Worm (Caenorhabditis elegans) whole organism, mixed stage, embryonic: ENCODE measurements around the gene pgl-2.

Experiments used
- M03D4.4 ChIP-seq: sonication (generic microtip); optimal IDR thresholded peaks from 2 replicates; lab custom pipeline; 2017; ENCODE audit warnings: mild to moderate bottlenecking, missing genetic modification characterization, missing compliant biosample characterization
- bed-3 ChIP-seq: fragments of 200-800 bp; sonication (Bioruptor generic); optimal IDR thresholded peaks from 3 replicates; lab custom pipeline; 2018; ENCODE audit warnings: mild to moderate bottlenecking, missing genetic modification characterization, moderate library complexity, missing compliant biosample characterization
- blmp-1 ChIP-seq: fragments of 150-350 bp; optimal IDR thresholded peaks from 2 replicates; lab custom pipeline; 2014; ENCODE audit warnings: missing biosample characterization, missing genetic modification characterization
- ceh-39 ChIP-seq: fragments of 150-350 bp; optimal IDR thresholded peaks from 2 replicates; lab custom pipeline; 2014; ENCODE audit warnings: missing biosample characterization, missing genetic modification characterization
- ceh-43 ChIP-seq: fragments of 200-800 bp; sonication (Bioruptor generic); optimal IDR thresholded peaks from 2 replicates; lab custom pipeline; 2018; ENCODE audit warnings: mild to moderate bottlenecking, missing genetic modification characterization, moderate library complexity, missing compliant biosample characterization
- ceh-83 ChIP-seq: fragments of 200-800 bp; sonication (Bioruptor generic); optimal IDR thresholded peaks from 2 replicates; lab custom pipeline; 2018; ENCODE audit warnings: mild to moderate bottlenecking, missing genetic modification characterization, missing compliant biosample characterization
- ces-1 ChIP-seq: fragments of 150-350 bp; optimal IDR thresholded peaks from 2 replicates; lab custom pipeline; 2014; ENCODE audit warnings: missing biosample characterization, missing genetic modification reagents, missing genetic modification characterization
- cnd-1 ChIP-seq: fragments of 200-800 bp; sonication (Bioruptor generic); optimal IDR thresholded peaks from 2 replicates; lab custom pipeline; 2018; ENCODE audit warnings: mild to moderate bottlenecking, missing genetic modification characterization, missing compliant biosample characterization
- drap-1 ChIP-seq: fragments of 200-800 bp; sonication (Bioruptor generic); optimal IDR thresholded peaks from 3 replicates; lab custom pipeline; 2018; ENCODE audit warnings: mild to moderate bottlenecking, missing genetic modification characterization, missing compliant biosample characterization
- elt-1 ChIP-seq: sonication (generic microtip); optimal IDR thresholded peaks from 2 replicates; lab custom pipeline; 2017; ENCODE audit warnings: missing genetic modification characterization, mild to moderate bottlenecking, missing compliant biosample characterization, antibody characterized with exemption, moderate library complexity, borderline replicate concordance; ENCODE audit not compliant: insufficient read depth
- elt-3 ChIP-seq: fragments of 150-350 bp; optimal IDR thresholded peaks from 2 replicates; lab custom pipeline; 2014; ENCODE audit warnings: missing biosample characterization, missing genetic modification characterization
- flh-1 ChIP-seq: fragments of 200-800 bp; sonication (Bioruptor generic); optimal IDR thresholded peaks from 2 replicates; lab custom pipeline; 2018; ENCODE audit warnings: mild to moderate bottlenecking, missing genetic modification characterization, moderate library complexity, missing compliant biosample characterization
- ham-2 ChIP-seq: fragments of 200-800 bp; sonication (Bioruptor generic); optimal IDR thresholded peaks from 2 replicates; lab custom pipeline; 2018; ENCODE audit warnings: mild to moderate bottlenecking, missing genetic modification characterization, missing compliant biosample characterization
- hlh-1 ChIP-seq: fragments of 150-350 bp; optimal IDR thresholded peaks from 2 replicates; lab custom pipeline; 2014; ENCODE audit warnings: missing biosample characterization, missing genetic modification reagents, missing genetic modification characterization
- lin-13 ChIP-seq: fragments of 150-350 bp; optimal IDR thresholded peaks from 2 replicates; lab custom pipeline; 2014; ENCODE audit warnings: missing biosample characterization, missing genetic modification characterization
- lin-32 ChIP-seq: fragments of 200-800 bp; sonication (Bioruptor generic); optimal IDR thresholded peaks from 2 replicates; lab custom pipeline; 2018; ENCODE audit warnings: mild to moderate bottlenecking, missing genetic modification characterization, missing compliant biosample characterization
- lsy-2 ChIP-seq: fragments of 150-350 bp; optimal IDR thresholded peaks from 2 replicates; lab custom pipeline; 2014; ENCODE audit warnings: missing biosample characterization, missing genetic modification characterization
- mab-5 ChIP-seq: fragments of 150-350 bp; optimal IDR thresholded peaks from 2 replicates; lab custom pipeline; 2014; ENCODE audit warnings: missing biosample characterization, missing genetic modification characterization
- mep-1 ChIP-seq: fragments of 150-350 bp; optimal IDR thresholded peaks from 2 replicates; lab custom pipeline; 2017; ENCODE audit warnings: missing biosample characterization, missing genetic modification reagents, missing genetic modification characterization, inconsistent platforms
- mls-2 ChIP-seq: sonication (generic microtip); optimal IDR thresholded peaks from 2 replicates; lab custom pipeline; 2016; ENCODE audit warnings: mild to moderate bottlenecking, missing genetic modification characterization, moderate library complexity, missing compliant biosample characterization
- nhr-12 ChIP-seq: fragments of 150-350 bp; optimal IDR thresholded peaks from 2 replicates; lab custom pipeline; 2014; ENCODE audit warnings: missing biosample characterization, missing genetic modification characterization
- nhr-2 ChIP-seq: fragments of 150-350 bp; optimal IDR thresholded peaks from 2 replicates; lab custom pipeline; 2014; ENCODE audit warnings: missing biosample characterization, missing genetic modification characterization
- nhr-237 ChIP-seq: fragments of 150-350 bp; optimal IDR thresholded peaks from 2 replicates; lab custom pipeline; 2014; ENCODE audit warnings: missing biosample characterization, missing genetic modification characterization
- nhr-28 ChIP-seq: fragments of 150-350 bp; optimal IDR thresholded peaks from 2 replicates; lab custom pipeline; 2014; ENCODE audit warnings: missing biosample characterization, missing genetic modification characterization
- nhr-76 ChIP-seq: sonication (generic microtip); optimal IDR thresholded peaks from 2 replicates; lab custom pipeline; 2017; ENCODE audit warnings: missing biosample characterization, missing genetic modification characterization
- pha-4 ChIP-seq: fragments of 150-350 bp; optimal IDR thresholded peaks from 2 replicates; lab custom pipeline; 2018; ENCODE audit warnings: missing biosample characterization, missing genetic modification reagents, missing genetic modification characterization
- sem-2 ChIP-seq: fragments of 200-800 bp; sonication (Bioruptor generic); optimal IDR thresholded peaks from 2 replicates; lab custom pipeline; 2018; ENCODE audit warnings: mild to moderate bottlenecking, missing genetic modification characterization, missing compliant biosample characterization
- snpc-4 ChIP-seq: fragments of 150-350 bp; optimal IDR thresholded peaks from 2 replicates; lab custom pipeline; 2014; ENCODE audit warnings: missing biosample characterization, missing genetic modification characterization
- sptf-1 ChIP-seq: sonication (generic microtip); optimal IDR thresholded peaks from 2 replicates; lab custom pipeline; 2017; ENCODE audit warnings: mild to moderate bottlenecking, missing genetic modification characterization, moderate library complexity, missing compliant biosample characterization
- tbx-8 ChIP-seq: fragments of 200-800 bp; sonication (Bioruptor generic); optimal IDR thresholded peaks from 2 replicates; lab custom pipeline; 2018; ENCODE audit warnings: mild to moderate bottlenecking, missing genetic modification characterization, moderate library complexity, missing compliant biosample characterization
- unc-120 ChIP-seq: sonication (generic microtip); optimal IDR thresholded peaks from 2 replicates; lab custom pipeline; 2017; ENCODE audit warnings: missing genetic modification characterization, missing compliant biosample characterization; ENCODE audit not compliant: poor library complexity, severe bottlenecking
- unc-39 ChIP-seq: fragments of 150-350 bp; optimal IDR thresholded peaks from 2 replicates; lab custom pipeline; 2014; ENCODE audit warnings: missing biosample characterization, missing genetic modification characterization
- unc-62 ChIP-seq: fragments of 150-350 bp; optimal IDR thresholded peaks from 2 replicates; lab custom pipeline; 2014; ENCODE audit warnings: missing biosample characterization, missing genetic modification reagents, missing genetic modification characterization
- zip-8 ChIP-seq: fragments of 150-350 bp; optimal IDR thresholded peaks from 2 replicates; lab custom pipeline; 2014; ENCODE audit warnings: missing biosample characterization, missing genetic modification characterization
- ztf-11 ChIP-seq: fragments of 150-350 bp; optimal IDR thresholded peaks from 2 replicates; lab custom pipeline; 2014; ENCODE audit warnings: missing biosample characterization, missing genetic modification characterization

The pgl-2 gene

ce11 chrIII:8654400-8654980, 20.7 kb downstream of the pgl-2 start:
- TF ChIP-seq unc-62 (GFP tag; lab: Kevin White, UChicago) (no peak), ceh-39 (tag; lab: Kevin White, UChicago) (no peak), blmp-1 (no peak), M03D4.4 (tag; lab: Kevin White, UChicago) (no peak)

ce11 chrIII:8653875-8654386, 21.3 kb downstream of the pgl-2 start, which contains the start of gene F22B7.9:
Gene F22B7.9 (minus strand): TSS chrIII:8653925.
- TF ChIP-seq nhr-76 (tag; lab: Kevin White, UChicago) (no peak), tbx-8 (GFP tag; lab: Kevin White, UChicago) (no peak), mep-1 (tag; lab: Kevin White, UChicago) (no peak), unc-39 (tag; lab: Kevin White, UChicago) (no peak), elt-3 (tag; lab: Kevin White, UChicago) (no peak), sptf-1 (tag; lab: Kevin White, UChicago) (no peak), sem-2 (GFP tag; lab: Kevin White, UChicago) (no peak), elt-1 (tag; lab: Kevin White, UChicago) (no peak), ces-1 (GFP tag; lab: Kevin White, UChicago) (no peak), ztf-11 (no peak)

ce11 chrIII:8653457-8653856, 21.8 kb downstream of the pgl-2 start:
- TF ChIP-seq ham-2 (GFP tag; lab: Kevin White, UChicago) (no peak), hlh-1 (tag; lab: Kevin White, UChicago) (no peak), zip-8 (tag; lab: Kevin White, UChicago) (no peak), elt-3 (tag; lab: Kevin White, UChicago) (no peak), nhr-2 (tag; lab: Kevin White, UChicago) (no peak), pha-4 (tag; lab: Kevin White, UChicago) (no peak), ceh-43 (GFP tag; lab: Kevin White, UChicago) (no peak), nhr-76 (tag; lab: Kevin White, UChicago) (no peak), mab-5 (tag; lab: Kevin White, UChicago) (no peak), tbx-8 (GFP tag; lab: Kevin White, UChicago) (no peak), lsy-2 (no peak), cnd-1 (tag; lab: Kevin White, UChicago) (no peak), blmp-1 (no peak), flh-1 (GFP tag; lab: Kevin White, UChicago) (no peak), nhr-237 (tag; lab: Kevin White, UChicago) (no peak), unc-120 (tag; lab: Kevin White, UChicago) (no peak)

ce11 chrIII:8652922-8653321, 22.3 kb downstream of the pgl-2 start:
- no peak for TF ChIP-seq elt-3 (tag; lab: Kevin White, UChicago)
- peak; percentile 66 for TF ChIP-seq ceh-83 (GFP tag; lab: Kevin White, UChicago)
- peak; percentile 64 for TF ChIP-seq sptf-1 (tag; lab: Kevin White, UChicago)
- no peak for TF ChIP-seq snpc-4 (tag; lab: Kevin White, UChicago)
- TF ChIP-seq ham-2 (GFP tag; lab: Kevin White, UChicago), result no peak
- TF ChIP-seq flh-1 (GFP tag; lab: Kevin White, UChicago), result no peak
- peak; percentile 25 for TF ChIP-seq ceh-43 (GFP tag; lab: Kevin White, UChicago)
- peak; percentile 48 for TF ChIP-seq unc-120 (tag; lab: Kevin White, UChicago)
- TF ChIP-seq unc-62 (GFP tag; lab: Kevin White, UChicago), result peak; percentile 21
- no peak for TF ChIP-seq lsy-2
- TF ChIP-seq ztf-11, result peak; percentile 6
- peak; percentile 57 for TF ChIP-seq M03D4.4 (tag; lab: Kevin White, UChicago)
- TF ChIP-seq mls-2, result peak; percentile 66
- TF ChIP-seq nhr-237 (tag; lab: Kevin White, UChicago), result no peak
- peak; percentile 32 for TF ChIP-seq cnd-1 (tag; lab: Kevin White, UChicago)
- peak; percentile 42 for TF ChIP-seq lin-32 (GFP tag; lab: Kevin White, UChicago)
- TF ChIP-seq drap-1 (GFP tag; lab: Kevin White, UChicago), result peak; percentile 57
- TF ChIP-seq hlh-1 (tag; lab: Kevin White, UChicago), result no peak
- TF ChIP-seq ceh-39 (tag; lab: Kevin White, UChicago), result no peak
- no peak for TF ChIP-seq nhr-76 (tag; lab: Kevin White, UChicago)
- TF ChIP-seq nhr-28 (tag; lab: Kevin White, UChicago), result no peak
- peak; percentile 44 for TF ChIP-seq sem-2 (GFP tag; lab: Kevin White, UChicago)
- TF ChIP-seq mab-5 (tag; lab: Kevin White, UChicago), result no peak
- no peak for TF ChIP-seq pha-4 (tag; lab: Kevin White, UChicago)
- no peak for TF ChIP-seq mep-1 (tag; lab: Kevin White, UChicago)
- TF ChIP-seq unc-39 (tag; lab: Kevin White, UChicago), result no peak
- TF ChIP-seq ces-1 (GFP tag; lab: Kevin White, UChicago), result no peak
- no peak for TF ChIP-seq elt-1 (tag; lab: Kevin White, UChicago)
- no peak for TF ChIP-seq zip-8 (tag; lab: Kevin White, UChicago)
- TF ChIP-seq tbx-8 (GFP tag; lab: Kevin White, UChicago), result no peak
- peak; percentile 5 for TF ChIP-seq bed-3 (GFP tag; lab: Kevin White, UChicago)
- no peak for TF ChIP-seq lin-13 (tag; lab: Kevin White, UChicago)
- TF ChIP-seq nhr-12 (tag; lab: Kevin White, UChicago), result no peak
- TF ChIP-seq blmp-1, result no peak
- TF ChIP-seq nhr-2 (tag; lab: Kevin White, UChicago), result no peak
- TF ChIP-seq, all 35 proteins: peak for 13
